Worm (Caenorhabditis elegans) whole organism, midembryonic: Measurements from ENCODE around the gene ZK512.4.

Experiments used
- T22C8.4 ChIP-seq: fragments of 200-800 bp; sonication (Bioruptor generic); IDR thresholded peaks from 2 replicates; pipeline ENCODE4 v1.3.6; 2022; ENCODE audit warnings: missing genetic modification characterization, missing compliant biosample characterization
- cog-1 ChIP-seq: sonication (generic microtip); optimal IDR thresholded peaks from 2 replicates; lab custom pipeline; 2016; ENCODE audit warnings: missing genetic modification characterization, missing compliant biosample characterization
- flt-1 ChIP-seq: fragments of 200-800 bp; sonication (Bioruptor generic); IDR thresholded peaks from 2 replicates; pipeline ENCODE4 v1.3.6; 2022; ENCODE audit warnings: missing genetic modification characterization, missing compliant biosample characterization
- klf-2 ChIP-seq: fragments of 200-800 bp; sonication (Bioruptor generic); conservative IDR thresholded peaks from 2 replicates; pipeline ENCODE4 v1.3.6; 2022; ENCODE audit warnings: missing genetic modification reagents, missing genetic modification characterization, missing compliant biosample characterization
- ref-1 ChIP-seq: fragments of 200-800 bp; sonication (Bioruptor generic); conservative IDR thresholded peaks from 2 replicates; pipeline ENCODE4 v1.3.6; 2022; ENCODE audit warnings: missing genetic modification reagents, missing genetic modification characterization, missing compliant biosample characterization
- ztf-23 ChIP-seq: fragments of 200-800 bp; sonication (Bioruptor generic); IDR thresholded peaks from 2 replicates; pipeline ENCODE4 v1.3.6; 2022; ENCODE audit warnings: missing genetic modification reagents, missing genetic modification characterization, missing compliant biosample characterization

- TF ChIP-seq cog-1 (no peak), flt-1 (GFP tag; lab: Robert Waterston, UW) (no peak), klf-2 (GFP tag; lab: Robert Waterston, UW) (no peak), ref-1 (GFP tag; lab: Robert Waterston, UW) (no peak), T22C8.4 (no peak), ztf-23 (no peak)
Observed at ce11 chrIII:9176008-9176407, 30.9 kb downstream of the ZK512.4 start.
